Worm (Caenorhabditis elegans): ENCODE data around the gene str-5.
"Not testable (repeated sequence)": the region's sequence is repeated elsewhere in the genome, so short reads cannot be mapped to it uniquely, and the experiment has no call there.

DNA sequence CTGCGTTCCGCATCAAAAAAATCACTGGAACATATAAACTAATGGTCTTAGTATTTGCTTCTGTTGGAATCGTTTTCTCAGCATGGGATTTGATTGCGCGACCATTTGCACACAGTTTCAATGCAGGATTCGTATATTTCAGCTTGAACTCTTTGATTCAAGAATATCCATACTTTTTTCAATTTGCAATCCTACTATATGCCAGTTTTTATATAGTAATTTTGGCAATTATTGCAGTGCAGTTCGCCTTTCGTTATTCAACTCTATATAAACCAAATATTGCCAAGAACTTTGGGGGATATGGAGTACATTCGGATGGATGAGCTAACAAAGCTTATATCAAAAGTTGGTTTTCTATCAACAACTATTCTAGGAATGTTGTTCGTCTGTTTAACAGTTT, at the start of gene str-5:
- TF ChIP-seq pha-4 (tag; optimal IDR thresholded peaks at IDR 0.05); nhr-28 (tag; optimal IDR thresholded peaks at IDR 0.05); ama-1 (optimal IDR thresholded peaks at IDR 0.05); ztf-11 (tag; optimal IDR thresholded peaks at IDR 0.05); fkh-10 (GFP tag; optimal IDR thresholded peaks at IDR 0.05); R02D3.7 (tag; optimal IDR thresholded peaks at IDR 0.05); mml-1 (tag; optimal IDR thresholded peaks at IDR 0.05); nhr-76 (tag; optimal IDR thresholded peaks at IDR 0.05): not testable (repeated sequence)

Measured in whole organism, L3 larva.